ENCODE assay signal across 2 worm cellular contexts in the genomic region with DNA sequence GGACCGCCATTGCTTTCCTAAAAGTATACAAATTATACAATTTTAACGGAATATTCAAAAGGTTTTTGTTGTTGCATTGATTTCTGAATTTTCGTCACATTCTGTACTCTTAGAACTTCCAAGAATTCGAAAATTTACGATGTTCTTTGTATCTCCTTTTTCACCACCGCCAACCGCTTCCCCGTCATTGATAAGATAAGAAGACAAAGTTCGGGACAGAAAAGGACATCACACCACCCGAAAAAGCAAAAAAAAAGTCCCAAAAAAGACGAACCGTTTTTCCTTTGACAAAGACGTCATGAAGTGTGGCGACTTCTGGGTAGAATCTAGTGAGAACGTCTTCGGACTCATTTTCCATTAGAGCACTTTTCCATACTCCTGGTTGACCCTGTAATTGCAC.
A peak's percentile ranks its signal among the peaks of the same experiment; 100 is the strongest.
TF ChIP-seq lines count a peak whose summit lies in the region.

No protein-coding gene starts in this region.

TF ChIP-seq in whole organism, L1 larva, 84 proteins besides CTCF, POLR2A, EP300 and RAD21 (continued from another document):
- TF ChIP-seq lin-14 (GFP tag; optimal IDR thresholded peaks at IDR 0.05; lab: Kevin White, UChicago) (peak; percentile 24), nhr-20 (tag; optimal IDR thresholded peaks at IDR 0.05; lab: Kevin White, UChicago) (peak; percentile 0), blmp-1 (tag; optimal IDR thresholded peaks at IDR 0.05; lab: Kevin White, UChicago) (peak; percentile 8), unc-62 (GFP tag; optimal IDR thresholded peaks at IDR 0.05; lab: Kevin White, UChicago) (no peak), nhr-71 (tag; optimal IDR thresholded peaks at IDR 0.05; lab: Kevin White, UChicago) (peak; percentile 13), elt-2 (tag; optimal IDR thresholded peaks at IDR 0.05; lab: Kevin White, UChicago) (peak; percentile 17), elt-3 (tag; optimal IDR thresholded peaks at IDR 0.05; lab: Kevin White, UChicago) (peak; percentile 0 to 88 (median 52)), egl-27 (tag; optimal IDR thresholded peaks at IDR 0.05; lab: Kevin White, UChicago) (no peak)
TF ChIP-seq in whole organism, L1 larva: peak in this region for 10.

TF ChIP-seq in whole organism, L4 larva, 104 proteins besides CTCF, POLR2A, EP300 and RAD21 (continued from another document):
- peak; percentile 49 for TF ChIP-seq nhr-10 (tag; optimal IDR thresholded peaks at IDR 0.05; lab: Kevin White, UChicago)
- TF ChIP-seq nhr-28 (tag; optimal IDR thresholded peaks at IDR 0.05; lab: Kevin White, UChicago) = peak; percentile 79
- TF ChIP-seq hlh-11 (tag; optimal IDR thresholded peaks at IDR 0.05; lab: Kevin White, UChicago) = peak; percentile 70
- peak; percentile 46 for TF ChIP-seq mxl-3 (GFP tag; optimal IDR thresholded peaks at IDR 0.05; lab: Kevin White, UChicago)
- peak; percentile 21 for TF ChIP-seq nhr-77 (tag; optimal IDR thresholded peaks at IDR 0.05; lab: Kevin White, UChicago)
- TF ChIP-seq daf-12 (tag; optimal IDR thresholded peaks at IDR 0.05; lab: Kevin White, UChicago) = no peak
